Fruit fly (Drosophila melanogaster) whole organism, embryonic: ENCODE results near the gene dock.

Source experiments
- Adf1 ChIP-seq: fragments of 200-800 bp; sonication (Bioruptor generic); IDR thresholded peaks from 2 replicates; pipeline ENCODE4 v1.3.6; 2022; ENCODE audit warnings: missing biosample characterization, missing genetic modification characterization
- Bdp1 ChIP-seq: fragments of 200-800 bp; sonication (Bioruptor generic); optimal IDR thresholded peaks from 3 replicates; lab custom pipeline; 2016; ENCODE audit warnings: missing biosample characterization, missing genetic modification characterization
- CG10565 ChIP-seq: fragments of 200-800 bp; sonication (Bioruptor generic); optimal IDR thresholded peaks from 3 replicates; lab custom pipeline; 2016; ENCODE audit warnings: missing biosample characterization, mild to moderate bottlenecking, missing genetic modification characterization
- CG10979 ChIP-seq: fragments of 200-800 bp; sonication (Bioruptor generic); optimal IDR thresholded peaks from 2 replicates; lab custom pipeline; 2018; ENCODE audit warnings: missing biosample characterization, mild to moderate bottlenecking, missing genetic modification characterization, moderate library complexity
- CG12942 ChIP-seq: fragments of 200-800 bp; sonication (Bioruptor generic); optimal IDR thresholded peaks from 3 replicates; lab custom pipeline; 2016; ENCODE audit warnings: missing biosample characterization, missing genetic modification characterization
- CG1603 ChIP-seq: fragments of 200-800 bp; sonication (Bioruptor generic); optimal IDR thresholded peaks from 2 replicates; lab custom pipeline; 2019; ENCODE audit warnings: missing biosample characterization, mild to moderate bottlenecking, missing genetic modification characterization, moderate library complexity
- CG18619 ChIP-seq: fragments of 200-800 bp; sonication (Bioruptor generic); optimal IDR thresholded peaks from 3 replicates; lab custom pipeline; 2017; ENCODE audit warnings: missing biosample characterization, mild to moderate bottlenecking, missing genetic modification characterization
- CG2889 ChIP-seq: fragments of 200-800 bp; sonication (Bioruptor generic); IDR thresholded peaks from 3 replicates; pipeline ENCODE4 v1.3.6; 2022; ENCODE audit warnings: missing biosample characterization, missing genetic modification characterization
- CG3065 ChIP-seq: fragments of 200-800 bp; sonication (Bioruptor generic); optimal IDR thresholded peaks from 2 replicates; lab custom pipeline; 2016; ENCODE audit warnings: missing biosample characterization, missing genetic modification characterization
- CG31365 ChIP-seq: fragments of 200-800 bp; sonication (Bioruptor generic); optimal IDR thresholded peaks from 2 replicates; lab custom pipeline; 2018; ENCODE audit warnings: missing biosample characterization, mild to moderate bottlenecking, missing genetic modification characterization
- CG4282 ChIP-seq: fragments of 200-800 bp; sonication (Bioruptor generic); optimal IDR thresholded peaks from 2 replicates; lab custom pipeline; 2016; ENCODE audit warnings: missing biosample characterization, missing genetic modification characterization
- CG5953 ChIP-seq: fragments of 200-800 bp; sonication (Bioruptor generic); IDR thresholded peaks from 2 replicates; pipeline ENCODE4 v1.3.6; 2022; ENCODE audit warnings: missing biosample characterization, missing genetic modification characterization
- CG6791 ChIP-seq: fragments of 200-800 bp; sonication (Bioruptor generic); IDR thresholded peaks from 3 replicates; pipeline ENCODE4 v1.3.6; 2022; ENCODE audit warnings: missing biosample characterization, missing genetic modification characterization; ENCODE audit not compliant: partially characterized antibody
- CG7372 ChIP-seq: fragments of 200-800 bp; sonication (Bioruptor generic); IDR thresholded peaks from 2 replicates; pipeline ENCODE4 v1.3.6; 2022; ENCODE audit warnings: missing biosample characterization, missing genetic modification characterization
- CG7839 ChIP-seq: fragments of 200-800 bp; sonication (Bioruptor generic); optimal IDR thresholded peaks from 3 replicates; lab custom pipeline; 2018; ENCODE audit warnings: missing biosample characterization, mild to moderate bottlenecking, missing genetic modification characterization, moderate library complexity
- CG7928 ChIP-seq: fragments of 200-800 bp; sonication (Bioruptor generic); optimal IDR thresholded peaks from 2 replicates; lab custom pipeline; 2017; ENCODE audit warnings: missing biosample characterization, mild to moderate bottlenecking, missing genetic modification characterization
- CG8388 ChIP-seq: fragments of 200-800 bp; sonication (Bioruptor generic); optimal IDR thresholded peaks from 2 replicates; lab custom pipeline; 2019; ENCODE audit warnings: missing biosample characterization, mild to moderate bottlenecking, missing genetic modification characterization, moderate library complexity
- Dref ChIP-seq: fragments of 200-800 bp; sonication (Bioruptor generic); IDR thresholded peaks from 2 replicates; pipeline ENCODE4 v1.3.6; 2022; ENCODE audit warnings: missing biosample characterization, missing genetic modification characterization
- ERR ChIP-seq: fragments of 200-800 bp; sonication (Bioruptor generic); optimal IDR thresholded peaks from 2 replicates; lab custom pipeline; 2016; ENCODE audit warnings: missing biosample characterization, missing genetic modification characterization
- Eip74EF ChIP-seq, 2 experiments: fragments of 200-800 bp in 1 of 2; fragments of >200 bp in 1 of 2; sonication (Bioruptor generic) in 1 of 2; optimal IDR thresholded peaks; 2 replicates each; lab custom pipeline; 2017 to 2019; ENCODE audit warnings: missing biosample characterization in 2 of 2, missing genetic modification characterization in 2 of 2, mild to moderate bottlenecking in 1 of 2, moderate library complexity in 1 of 2
- Lhr ChIP-seq: fragments of 200-800 bp; sonication (Bioruptor generic); optimal IDR thresholded peaks from 3 replicates; lab custom pipeline; 2017; ENCODE audit warnings: mild to moderate bottlenecking, missing biosample characterization, missing genetic modification reagents, missing genetic modification characterization
- MESR4 ChIP-seq: fragments of 200-800 bp; sonication (Bioruptor generic); optimal IDR thresholded peaks from 2 replicates; lab custom pipeline; 2018; ENCODE audit warnings: missing biosample characterization, mild to moderate bottlenecking, missing genetic modification characterization, moderate library complexity
- NFAT ChIP-seq: fragments of 200-800 bp; sonication (Bioruptor generic); IDR thresholded peaks from 2 replicates; pipeline ENCODE4 v1.3.6; 2022; ENCODE audit warnings: missing biosample characterization, missing genetic modification characterization
- NK7.1 ChIP-seq: fragments of 200-800 bp; sonication (Bioruptor generic); optimal IDR thresholded peaks from 3 replicates; lab custom pipeline; 2016; ENCODE audit warnings: missing biosample characterization, missing genetic modification characterization
- TFAM ChIP-seq: fragments of 200-800 bp; sonication (Bioruptor generic); optimal IDR thresholded peaks from 2 replicates; lab custom pipeline; 2017; ENCODE audit warnings: missing biosample characterization, missing genetic modification characterization, inconsistent platforms
- Taf1 ChIP-seq: fragments of 200-800 bp; sonication (Bioruptor generic); IDR thresholded peaks from 2 replicates; pipeline ENCODE4 v1.3.6; 2022; ENCODE audit warnings: missing biosample characterization, missing genetic modification characterization
- Tbp ChIP-seq: fragments of >200 bp; optimal IDR thresholded peaks from 2 replicates; lab custom pipeline; 2018; ENCODE audit warnings: missing biosample characterization, missing genetic modification characterization
- Trl ChIP-seq, 3 experiments: fragments of >200 bp in 2 of 3; fragments of 200-800 bp in 1 of 3; sonication (Bioruptor generic) in 1 of 3; optimal IDR thresholded peaks; 2 replicates in 1 of 3; 3 replicates in 2 of 3; lab custom pipeline; 2016 to 2017; ENCODE audit warnings: missing biosample characterization in 1 of 3, missing genetic modification characterization in 1 of 3
- Usf ChIP-seq: fragments of 200-800 bp; sonication (Bioruptor generic); optimal IDR thresholded peaks from 2 replicates; lab custom pipeline; 2017; ENCODE audit warnings: missing genotype, missing biosample characterization, missing genetic modification characterization
- Xrp1 ChIP-seq: fragments of 200-800 bp; sonication (Bioruptor generic); IDR thresholded peaks from 2 replicates; pipeline ENCODE4 v1.3.6; 2022; ENCODE audit warnings: missing biosample characterization, missing genetic modification characterization
- ap ChIP-seq: fragments of 200-800 bp; sonication (Bioruptor generic); IDR thresholded peaks from 2 replicates; pipeline ENCODE4 v1.3.6; 2022; ENCODE audit warnings: missing biosample characterization, missing genetic modification characterization
- cg ChIP-seq: fragments of 200-800 bp; sonication (Bioruptor generic); optimal IDR thresholded peaks from 3 replicates; lab custom pipeline; 2019; ENCODE audit warnings: missing biosample characterization, mild to moderate bottlenecking, missing genetic modification characterization, moderate library complexity
- dan ChIP-seq: fragments of 200-800 bp; sonication (Bioruptor generic); IDR thresholded peaks from 2 replicates; pipeline ENCODE4 v1.3.6; 2022; ENCODE audit warnings: missing biosample characterization, missing genetic modification characterization
- esg ChIP-seq: fragments of 200-800 bp; sonication (Bioruptor generic); conservative IDR thresholded peaks from 2 replicates; pipeline ENCODE4 v1.3.6; 2022; ENCODE audit warnings: missing biosample characterization, missing genetic modification characterization
- fru ChIP-seq: fragments of >200 bp; optimal IDR thresholded peaks from 2 replicates; lab custom pipeline; 2017
- fu2 ChIP-seq: fragments of 200-800 bp; sonication (Bioruptor generic); optimal IDR thresholded peaks from 2 replicates; lab custom pipeline; 2016; ENCODE audit warnings: missing biosample characterization, missing genetic modification characterization
- grau ChIP-seq: fragments of 200-800 bp; optimal IDR thresholded peaks from 3 replicates; lab custom pipeline; 2019; ENCODE audit warnings: missing biosample characterization, mild to moderate bottlenecking, missing genetic modification characterization, moderate library complexity
- hbn ChIP-seq: fragments of 200-800 bp; sonication (Bioruptor generic); IDR thresholded peaks from 2 replicates; pipeline ENCODE4 v1.3.6; 2022; ENCODE audit warnings: missing biosample characterization, missing genetic modification characterization; ENCODE audit not compliant: partially characterized antibody
- jing ChIP-seq: fragments of 200-800 bp; sonication (Bioruptor generic); optimal IDR thresholded peaks from 2 replicates; lab custom pipeline; 2018; ENCODE audit warnings: missing biosample characterization, mild to moderate bottlenecking, missing genetic modification characterization
- knrl ChIP-seq: fragments of 200-800 bp; sonication (Bioruptor generic); IDR thresholded peaks from 3 replicates; pipeline ENCODE4 v1.3.6; 2022; ENCODE audit warnings: missing biosample characterization, missing genetic modification characterization; ENCODE audit not compliant: partially characterized antibody
- mam ChIP-seq: fragments of 200-800 bp; sonication (Bioruptor generic); optimal IDR thresholded peaks from 3 replicates; lab custom pipeline; 2016; ENCODE audit warnings: missing biosample characterization, missing genetic modification characterization
- mld ChIP-seq: fragments of 200-800 bp; sonication (Bioruptor generic); IDR thresholded peaks from 3 replicates; pipeline ENCODE4 v1.3.6; 2022; ENCODE audit warnings: missing biosample characterization, missing genetic modification characterization; ENCODE audit not compliant: partially characterized antibody
- nom ChIP-seq: fragments of 200-800 bp; sonication (Bioruptor generic); optimal IDR thresholded peaks from 2 replicates; lab custom pipeline; 2017; ENCODE audit warnings: missing biosample characterization, missing genetic modification characterization, mild to moderate bottlenecking, moderate library complexity, missing genetic modification reagents
- onecut ChIP-seq: fragments of 200-800 bp; sonication (Bioruptor generic); IDR thresholded peaks from 2 replicates; pipeline ENCODE4 v1.3.6; 2022; ENCODE audit warnings: missing biosample characterization, missing genetic modification characterization
- ro ChIP-seq: fragments of 200-800 bp; sonication (Bioruptor generic); IDR thresholded peaks from 2 replicates; pipeline ENCODE4 v1.3.6; 2022; ENCODE audit warnings: missing biosample characterization, missing genetic modification characterization
- row ChIP-seq: fragments of 200-800 bp; sonication (Bioruptor generic); IDR thresholded peaks from 3 replicates; pipeline ENCODE4 v1.3.6; 2022; ENCODE audit warnings: missing biosample characterization, missing genetic modification characterization
- slbo ChIP-seq: fragments of 200-800 bp; sonication (Bioruptor generic); IDR thresholded peaks from 2 replicates; pipeline ENCODE4 v1.3.6; 2022; ENCODE audit warnings: missing biosample characterization, missing genetic modification characterization
- tgo ChIP-seq: fragments of 200-800 bp; sonication (Bioruptor generic); IDR thresholded peaks from 3 replicates; pipeline ENCODE4 v1.3.6; 2022; ENCODE audit warnings: missing biosample characterization, missing genetic modification characterization
- tin ChIP-seq: fragments of 200-800 bp; sonication (Bioruptor generic); optimal IDR thresholded peaks from 3 replicates; lab custom pipeline; 2016; ENCODE audit warnings: missing biosample characterization, missing genetic modification characterization
- tup ChIP-seq: fragments of 200-800 bp; sonication (Bioruptor generic); optimal IDR thresholded peaks from 2 replicates; lab custom pipeline; 2016; ENCODE audit warnings: missing biosample characterization, mild to moderate bottlenecking, missing genetic modification characterization, moderate library complexity

Gene dock

dm6 chr2L:855052-855547, 29.3 kb downstream of the dock start, which contains the start of gene CG13949 (continued):
- TF ChIP-seq Eip74EF (GFP tag; optimal IDR thresholded peaks at IDR 0.05; lab: Kevin White, UChicago) (peak in 1 of 2 experiments; percentile 27), Bdp1 (GFP tag; lab: Kevin White, UChicago) (peak; percentile 31), CG18619 (GFP tag; lab: Kevin White, UChicago) (peak; percentile 6), CG7839 (peak; percentile 73), CG31365 (tag; lab: Kevin White, UChicago) (no peak), CG8388 (peak; percentile 34), CG6791 (GFP tag; lab: Robert Waterston, UW) (peak; percentile 65; the same call in 2 of the 3 replicates), CG7372 (peak; percentile 56; the same call in 1 of the 2 replicates), Tbp (GFP tag; lab: Kevin White, UChicago) (no peak), fu2 (GFP tag; lab: Kevin White, UChicago) (peak; percentile 45), mam (GFP tag; lab: Kevin White, UChicago) (peak; percentile 65), ap (GFP tag; lab: Robert Waterston, UW) (no peak), Dref (GFP tag; lab: Robert Waterston, UW) (peak; percentile 39; the same call in 1 of the 2 replicates), nom (GFP tag; lab: Kevin White, UChicago) (no peak), esg (peak; percentile 44; the same call in 1 of the 2 replicates), cg (GFP tag; lab: Kevin White, UChicago) (no peak), NK7.1 (GFP tag; lab: Kevin White, UChicago) (peak; percentile 22), tup (no peak), Adf1 (GFP tag; lab: Robert Waterston, UW) (no peak), Lhr (GFP tag; lab: Kevin White, UChicago) (peak; percentile 98), row (GFP tag; lab: Robert Waterston, UW) (peak; percentile 69), TFAM (GFP tag; lab: Kevin White, UChicago) (no peak), hbn (GFP tag; lab: Robert Waterston, UW) (peak; percentile 49; the same call in 1 of the 2 replicates), jing (GFP tag; lab: Kevin White, UChicago) (no peak), tin (peak; percentile 47), tgo (peak; percentile 70), CG12942 (GFP tag; lab: Kevin White, UChicago) (peak; percentile 37), Usf (no peak), ro (GFP tag; lab: Robert Waterston, UW) (no peak), onecut (GFP tag; lab: Robert Waterston, UW) (no peak), CG2889 (GFP tag; lab: Robert Waterston, UW) (no peak), grau (tag; lab: Kevin White, UChicago) (peak; percentile 68), CG4282 (GFP tag; lab: Kevin White, UChicago) (peak; percentile 35), CG5953 (GFP tag; lab: Robert Waterston, UW) (0 out of 2 replicates have a peak, but pooled peaks have one; percentile 40), knrl (GFP tag; lab: Robert Waterston, UW) (peak; percentile 56), CG1603 (tag; lab: Kevin White, UChicago) (peak; percentile 73), CG10979 (tag; lab: Kevin White, UChicago) (peak; percentile 53), mld (GFP tag; lab: Robert Waterston, UW) (no peak), dan (no peak), Trl (optimal IDR thresholded peaks at IDR 0.05; lab: Kevin White, UChicago) (no peak), Trl (GFP tag; optimal IDR thresholded peaks at IDR 0.05; lab: Kevin White, UChicago) (peak; percentile 60), NFAT (GFP tag; lab: Robert Waterston, UW) (peak; percentile 79), Xrp1 (GFP tag; lab: Robert Waterston, UW) (peak; percentile 83), CG10565 (GFP tag; lab: Kevin White, UChicago) (no peak), CG7928 (GFP tag; lab: Kevin White, UChicago) (no peak), MESR4 (GFP tag; lab: Kevin White, UChicago) (no peak), ERR (GFP tag; lab: Kevin White, UChicago) (no peak), slbo (GFP tag; lab: Robert Waterston, UW) (peak; percentile 79), Taf1 (peak; percentile 45), CG3065 (no peak), fru (lab: Kevin White, UChicago) (no peak)
